Worm (Caenorhabditis elegans) whole organism, L4 larva: ENCODE measurements around the gene nhr-173.

ENCODE experiments used
- D1046.2 ChIP-seq: fragments of 200-800 bp; sonication (Bioruptor generic); IDR thresholded peaks from 2 replicates; pipeline ENCODE4 v1.3.6; 2022; ENCODE audit warnings: missing genetic modification characterization, missing compliant biosample characterization
- Y48G9A.11 ChIP-seq: fragments of 200-800 bp; sonication (Bioruptor generic); IDR thresholded peaks from 2 replicates; pipeline ENCODE4 v1.3.6; 2022; ENCODE audit warnings: missing genetic modification reagents, missing genetic modification characterization, missing compliant biosample characterization
- ZK337.2 ChIP-seq: fragments of 200-800 bp; sonication (Bioruptor generic); IDR thresholded peaks from 2 replicates; pipeline ENCODE4 v1.3.6; 2022; ENCODE audit warnings: missing genetic modification reagents, missing genetic modification characterization, missing compliant biosample characterization
- ZK546.5 ChIP-seq, 2 experiments: sonication (generic microtip); optimal IDR thresholded peaks; 2 replicates each; lab custom pipeline; 2017; ENCODE audit warnings: missing biosample characterization in 2 of 2, missing genetic modification characterization in 2 of 2
- aly-2 ChIP-seq: sonication (generic microtip); optimal IDR thresholded peaks from 2 replicates; lab custom pipeline; 2018; ENCODE audit warnings: missing biosample characterization, missing genetic modification characterization
- ama-1 ChIP-seq: fragments of 150-350 bp; optimal IDR thresholded peaks from 2 replicates; lab custom pipeline; 2014; ENCODE audit warnings: inconsistent platforms, mixed read lengths
- ceh-20 ChIP-seq: fragments of 200-800 bp; sonication (Bioruptor generic); IDR thresholded peaks from 2 replicates; pipeline ENCODE4 v1.3.6; 2022; ENCODE audit warnings: missing genetic modification reagents, missing genetic modification characterization, missing compliant biosample characterization
- ceh-32 ChIP-seq: sonication (generic microtip); optimal IDR thresholded peaks from 2 replicates; lab custom pipeline; 2016; ENCODE audit warnings: mild to moderate bottlenecking, missing genetic modification characterization, missing compliant biosample characterization; ENCODE audit not compliant: poor library complexity
- ceh-44 ChIP-seq: fragments of 200-800 bp; sonication (Bioruptor generic); IDR thresholded peaks from 2 replicates; pipeline ENCODE4 v1.3.6; 2022; ENCODE audit warnings: missing genetic modification reagents, missing genetic modification characterization, missing compliant biosample characterization
- daf-12 ChIP-seq: fragments of 150-350 bp; optimal IDR thresholded peaks from 2 replicates; lab custom pipeline; 2014; ENCODE audit warnings: missing biosample characterization, missing genetic modification reagents, missing genetic modification characterization
- daf-16 ChIP-seq, 3 experiments: sonication (generic microtip); optimal IDR thresholded peaks; 2 replicates each; lab custom pipeline; 2016 to 2017; ENCODE audit warnings: missing genetic modification characterization in 3 of 3, missing genetic modification reagents in 3 of 3, mild to moderate bottlenecking in 2 of 3, missing compliant biosample characterization in 2 of 3, missing biosample characterization in 1 of 3, moderate library complexity in 1 of 3
- daf-19 ChIP-seq: fragments of 200-800 bp; sonication (Bioruptor generic); conservative IDR thresholded peaks from 2 replicates; pipeline ENCODE4 v1.3.6; 2022; ENCODE audit warnings: missing genetic modification characterization, missing compliant biosample characterization
- dmd-6 ChIP-seq: fragments of 200-800 bp; sonication (Bioruptor generic); IDR thresholded peaks from 2 replicates; pipeline ENCODE4 v1.3.6; 2022; ENCODE audit warnings: missing genetic modification reagents, missing genetic modification characterization, missing compliant biosample characterization
- dmd-8 ChIP-seq: fragments of 200-800 bp; sonication (Bioruptor generic); IDR thresholded peaks from 2 replicates; pipeline ENCODE4 v1.3.6; 2022; ENCODE audit warnings: missing genetic modification characterization, missing compliant biosample characterization
- dpl-1 ChIP-seq: fragments of 150-350 bp; optimal IDR thresholded peaks from 2 replicates; lab custom pipeline; 2014; ENCODE audit warnings: missing biosample characterization, missing genetic modification reagents, missing genetic modification characterization
- duxl-1 ChIP-seq: sonication (generic microtip); optimal IDR thresholded peaks from 2 replicates; lab custom pipeline; 2016; ENCODE audit warnings: mild to moderate bottlenecking, missing genetic modification characterization, moderate library complexity, missing compliant biosample characterization; ENCODE audit not compliant: poor library complexity
- dve-1 ChIP-seq: sonication (generic microtip); optimal IDR thresholded peaks from 2 replicates; lab custom pipeline; 2017; ENCODE audit warnings: antibody characterized with exemption, mild to moderate bottlenecking, missing genetic modification characterization, missing compliant biosample characterization; ENCODE audit not compliant: insufficient read depth
- hlh-11 ChIP-seq: fragments of 200-800 bp; sonication (Bioruptor generic); optimal IDR thresholded peaks from 2 replicates; lab custom pipeline; 2018; ENCODE audit warnings: mild to moderate bottlenecking, missing genetic modification characterization, missing compliant biosample characterization
- hlh-30 ChIP-seq: sonication (generic microtip); optimal IDR thresholded peaks from 2 replicates; lab custom pipeline; 2017; ENCODE audit warnings: antibody characterized with exemption, mild to moderate bottlenecking, missing genetic modification characterization, missing compliant biosample characterization; ENCODE audit not compliant: insufficient read depth
- hmg-1.1 ChIP-seq: fragments of 200-800 bp; sonication (Bioruptor generic); IDR thresholded peaks from 2 replicates; pipeline ENCODE4 v1.3.6; 2022; ENCODE audit warnings: missing genetic modification reagents, missing genetic modification characterization, missing compliant biosample characterization
- jun-1 ChIP-seq: fragments of 150-350 bp; optimal IDR thresholded peaks from 2 replicates; lab custom pipeline; 2014; ENCODE audit warnings: missing biosample characterization, missing genetic modification reagents, missing genetic modification characterization
- lin-1 ChIP-seq: fragments of 200-800 bp; sonication (Bioruptor generic); IDR thresholded peaks from 2 replicates; pipeline ENCODE4 v1.3.6; 2022; ENCODE audit warnings: missing genetic modification reagents, missing genetic modification characterization, missing compliant biosample characterization
- lin-39 ChIP-seq: fragments of 150-350 bp; optimal IDR thresholded peaks from 2 replicates; lab custom pipeline; 2014; ENCODE audit warnings: missing biosample characterization, missing genetic modification reagents, missing genetic modification characterization
- mdl-1 ChIP-seq, 2 experiments: fragments of 150-350 bp in 1 of 2; sonication (generic microtip) in 1 of 2; optimal IDR thresholded peaks; 2 replicates each; lab custom pipeline; 2014 to 2017; ENCODE audit warnings: missing biosample characterization in 2 of 2, missing genetic modification characterization in 2 of 2
- mdt-29 ChIP-seq: fragments of 200-800 bp; sonication (Bioruptor generic); IDR thresholded peaks from 2 replicates; pipeline ENCODE4 v1.3.6; 2022; ENCODE audit warnings: missing genetic modification reagents, missing genetic modification characterization, missing compliant biosample characterization
- mes-2 ChIP-seq: sonication (generic microtip); optimal IDR thresholded peaks from 2 replicates; lab custom pipeline; 2016; ENCODE audit warnings: missing genotype, mild to moderate bottlenecking, missing genetic modification characterization, missing compliant biosample characterization; ENCODE audit not compliant: poor library complexity, severe bottlenecking
- mxl-2 ChIP-seq: fragments of 200-800 bp; sonication (Bioruptor generic); conservative IDR thresholded peaks from 2 replicates; pipeline ENCODE4 v1.3.6; 2022; ENCODE audit warnings: missing genetic modification reagents, missing genetic modification characterization, missing compliant biosample characterization
- mxl-3 ChIP-seq: fragments of 200-800 bp; sonication (Bioruptor generic); optimal IDR thresholded peaks from 2 replicates; lab custom pipeline; 2018; ENCODE audit warnings: mild to moderate bottlenecking, missing genetic modification characterization, missing compliant biosample characterization
- nhr-102 ChIP-seq: sonication (generic microtip); optimal IDR thresholded peaks from 2 replicates; lab custom pipeline; 2016; ENCODE audit warnings: mild to moderate bottlenecking, missing genetic modification characterization, moderate library complexity, missing compliant biosample characterization
- nhr-28 ChIP-seq: fragments of 150-350 bp; optimal IDR thresholded peaks from 2 replicates; lab custom pipeline; 2014; ENCODE audit warnings: missing biosample characterization, missing genetic modification characterization
- nhr-42 ChIP-seq: fragments of 200-800 bp; sonication (Bioruptor generic); IDR thresholded peaks from 2 replicates; pipeline ENCODE4 v1.3.6; 2022; ENCODE audit warnings: missing genetic modification characterization, missing compliant biosample characterization
- nhr-48 ChIP-seq: sonication (generic microtip); optimal IDR thresholded peaks from 2 replicates; lab custom pipeline; 2016; ENCODE audit warnings: mild to moderate bottlenecking, missing genetic modification characterization, missing compliant biosample characterization
- nhr-76 ChIP-seq: fragments of 150-350 bp; optimal IDR thresholded peaks from 2 replicates; lab custom pipeline; 2014; ENCODE audit warnings: missing biosample characterization, missing genetic modification characterization
- nhr-77 ChIP-seq: fragments of 150-350 bp; optimal IDR thresholded peaks from 2 replicates; lab custom pipeline; 2014; ENCODE audit warnings: missing biosample characterization, missing genetic modification characterization
- pha-4 ChIP-seq, 2 experiments: fragments of 150-350 bp in 1 of 2; fragments of 200-800 bp in 1 of 2; sonication (Bioruptor generic) in 1 of 2; IDR thresholded peaks in 1 of 2; optimal IDR thresholded peaks in 1 of 2; 2 replicates each; pipeline versions ENCODE4 v1.3.6 to Lab custom; 2014 to 2022; ENCODE audit warnings: missing genetic modification characterization in 2 of 2, missing genetic modification reagents in 2 of 2, missing biosample characterization in 1 of 2, missing compliant biosample characterization in 1 of 2
- pqm-1 ChIP-seq: sonication (generic microtip); optimal IDR thresholded peaks from 2 replicates; lab custom pipeline; 2017; ENCODE audit warnings: missing biosample characterization, missing genetic modification characterization
- saeg-2 ChIP-seq: fragments of 200-800 bp; sonication (Bioruptor generic); IDR thresholded peaks from 2 replicates; pipeline ENCODE4 v1.3.6; 2022; ENCODE audit warnings: missing genetic modification reagents, missing genetic modification characterization, missing compliant biosample characterization
- sdz-12 ChIP-seq: fragments of 200-800 bp; sonication (Bioruptor generic); optimal IDR thresholded peaks from 2 replicates; lab custom pipeline; 2018; ENCODE audit warnings: mild to moderate bottlenecking, missing genetic modification characterization, missing compliant biosample characterization
- set-16 ChIP-seq: fragments of 200-800 bp; sonication (Bioruptor generic); IDR thresholded peaks from 2 replicates; pipeline ENCODE4 v1.3.6; 2022; ENCODE audit warnings: missing genetic modification reagents, missing genetic modification characterization, missing compliant biosample characterization
- skn-1 ChIP-seq: fragments of 150-350 bp; optimal IDR thresholded peaks from 2 replicates; lab custom pipeline; 2014; ENCODE audit warnings: missing biosample characterization, missing genetic modification characterization
- snpc-1.2 ChIP-seq: fragments of 200-800 bp; sonication (Bioruptor generic); IDR thresholded peaks from 2 replicates; pipeline ENCODE4 v1.3.6; 2022; ENCODE audit warnings: missing genetic modification reagents, missing genetic modification characterization, missing compliant biosample characterization
- tag-97 ChIP-seq: fragments of 200-800 bp; sonication (Bioruptor generic); IDR thresholded peaks from 2 replicates; pipeline ENCODE4 v1.3.6; 2022; ENCODE audit warnings: missing genetic modification characterization, missing compliant biosample characterization
- tra-1 ChIP-seq: fragments of 200-800 bp; sonication (Bioruptor generic); IDR thresholded peaks from 2 replicates; pipeline ENCODE4 v1.3.6; 2022; ENCODE audit warnings: missing genetic modification reagents, missing genetic modification characterization, missing compliant biosample characterization
- unc-62 ChIP-seq, 3 experiments: fragments of 150-350 bp in 1 of 3; sonication (generic microtip); optimal IDR thresholded peaks in 2 of 3; peaks in 1 of 3; 1 replicate in 1 of 3; 2 replicates in 2 of 3; lab custom pipeline; 2014 to 2017; ENCODE audit warnings: missing biosample characterization in 3 of 3, missing genetic modification characterization in 3 of 3, missing genetic modification reagents in 3 of 3, missing genotype in 1 of 3
- zag-1 ChIP-seq: fragments of 150-350 bp; optimal IDR thresholded peaks from 2 replicates; lab custom pipeline; 2014; ENCODE audit warnings: missing biosample characterization, missing genetic modification characterization

The nhr-173 gene

DNA sequence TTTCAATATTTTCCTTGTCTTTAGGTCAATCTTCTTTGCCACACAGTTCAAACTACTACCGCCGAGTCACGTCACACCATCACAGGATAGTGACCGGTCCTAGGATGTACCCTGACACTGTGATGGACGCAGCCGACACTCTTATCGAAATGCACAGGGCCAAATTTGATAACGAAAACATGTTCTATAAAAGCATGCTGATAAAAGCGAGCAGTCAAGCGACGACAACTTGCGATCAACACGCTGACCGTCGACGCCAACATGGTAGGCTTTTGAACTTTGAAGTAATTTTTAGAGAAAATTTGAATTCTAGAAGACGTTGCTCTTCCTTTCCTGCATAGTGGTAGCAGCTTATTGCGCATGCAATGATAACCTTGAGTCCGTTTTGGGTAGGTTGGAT, 48.3 kb upstream of the nhr-173 start, which contains the start of gene cpr-6:
Gene cpr-6 (plus strand): TSS at position 217 of the 400 bp plus-strand sequence.
- TF ChIP-seq nhr-42 (GFP tag; lab: Robert Waterston, UW) = 0 out of 2 replicates have a peak, but pooled peaks have one; percentile 23
- peak; percentile 79 for TF ChIP-seq hlh-11 (tag; lab: Kevin White, UChicago)
- TF ChIP-seq mxl-2 (GFP tag; lab: Robert Waterston, UW) = no peak
- TF ChIP-seq mdt-29 (GFP tag; lab: Robert Waterston, UW) = peak; percentile 55; the same call in 1 of the 2 replicates
- no peak for TF ChIP-seq daf-12 (tag; lab: Kevin White, UChicago)
- TF ChIP-seq dpl-1 (GFP tag; lab: Kevin White, UChicago) = no peak
- TF ChIP-seq dve-1 (tag; lab: Kevin White, UChicago) = peak; percentile 65
- TF ChIP-seq ama-1 (lab: Kevin White, UChicago) = peak; percentile 42
- TF ChIP-seq nhr-102 = peak; percentile 53
- TF ChIP-seq nhr-77 = peak; percentile 51
- peak in 1 of 2 experiments; percentile 23 for TF ChIP-seq mdl-1 (tag; optimal IDR thresholded peaks at IDR 0.05; lab: Kevin White, UChicago)
- TF ChIP-seq tra-1 (GFP tag; lab: Robert Waterston, UW) = peak; percentile 52; the same call in 1 of the 2 replicates
- TF ChIP-seq nhr-28 (tag; lab: Kevin White, UChicago) = peak; percentile 66
- 0 out of 2 replicates have a peak, but pooled peaks have one; percentile 11 for TF ChIP-seq lin-1 (GFP tag; lab: Robert Waterston, UW)
- peak; percentile 25 for TF ChIP-seq mxl-3 (GFP tag; lab: Kevin White, UChicago)
- TF ChIP-seq daf-16 (GFP tag; optimal IDR thresholded peaks at IDR 0.05; lab: Kevin White, UChicago) = peak in 1 of 2 experiments; percentile 14
- TF ChIP-seq daf-16 (tag; optimal IDR thresholded peaks at IDR 0.05; lab: Kevin White, UChicago) = peak; percentile 93
- peak; percentile 54 for TF ChIP-seq hlh-30 (tag; lab: Kevin White, UChicago)
- TF ChIP-seq snpc-1.2 (GFP tag; lab: Robert Waterston, UW) = no peak
- peak; percentile 30 for TF ChIP-seq nhr-48
- TF ChIP-seq dmd-6 (GFP tag; lab: Robert Waterston, UW) = peak; percentile 78
- no peak for TF ChIP-seq ZK546.5 (tag; optimal IDR thresholded peaks at IDR 0.05; lab: Kevin White, UChicago)
- TF ChIP-seq pqm-1 (tag; lab: Kevin White, UChicago) = peak; percentile 67

DNA sequence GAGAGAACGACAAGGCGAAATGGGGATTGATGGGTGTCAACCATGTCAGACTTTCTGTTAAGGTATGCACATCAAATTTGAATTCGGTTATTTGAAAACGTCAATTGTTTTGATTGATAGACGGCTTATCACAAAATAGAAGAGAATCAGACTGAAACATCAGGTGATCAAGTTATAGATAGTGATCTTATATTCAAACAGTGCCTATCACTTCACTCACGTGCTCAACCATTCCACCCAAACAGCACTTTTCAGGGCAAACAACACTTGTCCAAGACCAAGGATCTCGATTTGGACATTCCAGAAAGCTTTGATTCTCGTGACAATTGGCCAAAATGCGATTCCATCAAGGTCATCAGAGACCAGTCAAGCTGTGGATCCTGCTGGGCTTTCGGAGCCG, 47.7 kb upstream of the nhr-173 start:
- TF ChIP-seq nhr-76 (tag; lab: Kevin White, UChicago) (no peak), pqm-1 (tag; lab: Kevin White, UChicago) (peak; percentile 24), saeg-2 (GFP tag; lab: Robert Waterston, UW) (peak; percentile 47; the same call in 1 of the 2 replicates), ceh-20 (GFP tag; lab: Robert Waterston, UW) (no peak), zag-1 (tag; lab: Kevin White, UChicago) (no peak), unc-62 (GFP tag; optimal IDR thresholded peaks at IDR 0.05 in 1 of 2; lab: Kevin White, UChicago) (no peak), unc-62 (tag; optimal IDR thresholded peaks at IDR 0.05; lab: Kevin White, UChicago) (no peak), ZK337.2 (GFP tag; lab: Robert Waterston, UW) (no peak), daf-12 (tag; lab: Kevin White, UChicago) (no peak), mxl-3 (GFP tag; lab: Kevin White, UChicago) (no peak), set-16 (GFP tag; lab: Robert Waterston, UW) (no peak), duxl-1 (tag; lab: Kevin White, UChicago) (no peak), sdz-12 (GFP tag; lab: Kevin White, UChicago) (no peak), nhr-42 (GFP tag; lab: Robert Waterston, UW) (no peak), skn-1 (tag; lab: Kevin White, UChicago) (no peak), D1046.2 (GFP tag; lab: Robert Waterston, UW) (0 out of 2 replicates have a peak, but pooled peaks have one; percentile 62), lin-39 (no peak), daf-16 (GFP tag; optimal IDR thresholded peaks at IDR 0.05; lab: Kevin White, UChicago) (no peak), daf-16 (tag; optimal IDR thresholded peaks at IDR 0.05; lab: Kevin White, UChicago) (peak; percentile 44), lin-1 (GFP tag; lab: Robert Waterston, UW) (peak; percentile 46; the same call in 1 of the 2 replicates), jun-1 (no peak), ceh-32 (no peak), aly-2 (tag; lab: Kevin White, UChicago) (no peak), hlh-11 (tag; lab: Kevin White, UChicago) (peak; percentile 56), dmd-6 (GFP tag; lab: Robert Waterston, UW) (peak; percentile 73), tra-1 (GFP tag; lab: Robert Waterston, UW) (peak; percentile 50; the same call in 1 of the 2 replicates), dpl-1 (GFP tag; lab: Kevin White, UChicago) (no peak), dmd-8 (no peak), ceh-44 (no peak), tag-97 (GFP tag; lab: Robert Waterston, UW) (no peak), daf-19 (no peak), Y48G9A.11 (GFP tag; lab: Robert Waterston, UW) (no peak), mes-2 (tag; lab: Kevin White, UChicago) (no peak), pha-4 (GFP tag; IDR thresholded peaks at IDR 0.05; lab: Robert Waterston, UW) (no peak), pha-4 (tag; optimal IDR thresholded peaks at IDR 0.05; lab: Kevin White, UChicago) (no peak), hmg-1.1 (GFP tag; lab: Robert Waterston, UW) (no peak)
